Fruit fly (Drosophila melanogaster) whole organism, pupa: ENCODE results near the gene CG42238.

Source experiments
- CG10348 ChIP-seq: fragments of 200-800 bp; sonication (Bioruptor generic); IDR thresholded peaks from 2 replicates; pipeline ENCODE4 v1.3.6; 2022; ENCODE audit warnings: missing biosample characterization, missing genetic modification characterization
- CG12605 ChIP-seq: fragments of 200-800 bp; sonication (Bioruptor generic); IDR thresholded peaks from 2 replicates; pipeline ENCODE4 v1.3.6; 2022; ENCODE audit warnings: missing biosample characterization, missing genetic modification characterization
- CG14655 ChIP-seq: fragments of 200-800 bp; sonication (Bioruptor generic); optimal IDR thresholded peaks from 3 replicates; lab custom pipeline; 2017; ENCODE audit warnings: mild to moderate bottlenecking, missing biosample characterization, missing genetic modification reagents, missing genetic modification characterization
- CG15710 ChIP-seq: fragments of 200-800 bp; sonication (Bioruptor generic); optimal IDR thresholded peaks from 2 replicates; lab custom pipeline; 2018; ENCODE audit warnings: missing biosample characterization, mild to moderate bottlenecking, missing genetic modification characterization, moderate library complexity
- CG8159 ChIP-seq: fragments of 200-800 bp; sonication (Bioruptor generic); optimal IDR thresholded peaks from 3 replicates; lab custom pipeline; 2018; ENCODE audit warnings: missing biosample characterization, mild to moderate bottlenecking, missing genetic modification characterization, moderate library complexity
- D1 ChIP-seq: fragments of 200-800 bp; sonication (Bioruptor generic); optimal IDR thresholded peaks from 2 replicates; lab custom pipeline; 2018; ENCODE audit warnings: missing biosample characterization, mild to moderate bottlenecking, missing genetic modification characterization, moderate library complexity
- EcR ChIP-seq: fragments of 200-800 bp; sonication (Bioruptor generic); optimal IDR thresholded peaks from 3 replicates; lab custom pipeline; 2019; ENCODE audit warnings: missing biosample characterization, missing genetic modification characterization, mild to moderate bottlenecking, moderate library complexity, missing genetic modification reagents
- Ets98B ChIP-seq: fragments of 200-800 bp; sonication (Bioruptor generic); IDR thresholded peaks from 2 replicates; pipeline ENCODE4 v1.3.6; 2022; ENCODE audit warnings: missing biosample characterization, missing genetic modification characterization
- Pif1A ChIP-seq: fragments of 200-800 bp; sonication (Bioruptor generic); optimal IDR thresholded peaks from 3 replicates; lab custom pipeline; 2016; ENCODE audit warnings: missing biosample characterization, missing genetic modification characterization
- Pif1B ChIP-seq: fragments of 200-800 bp; sonication (Bioruptor generic); optimal IDR thresholded peaks from 3 replicates; lab custom pipeline; 2016; ENCODE audit warnings: missing biosample characterization, missing genetic modification characterization
- fd96Ca ChIP-seq: fragments of 200-800 bp; sonication (Bioruptor generic); IDR thresholded peaks from 3 replicates; pipeline ENCODE4 v1.3.6; 2022; ENCODE audit warnings: missing biosample characterization, missing genetic modification characterization
- gl ChIP-seq: fragments of 200-800 bp; sonication (Bioruptor generic); optimal IDR thresholded peaks from 2 replicates; lab custom pipeline; 2018; ENCODE audit warnings: missing biosample characterization, mild to moderate bottlenecking, missing genetic modification characterization

DNA sequence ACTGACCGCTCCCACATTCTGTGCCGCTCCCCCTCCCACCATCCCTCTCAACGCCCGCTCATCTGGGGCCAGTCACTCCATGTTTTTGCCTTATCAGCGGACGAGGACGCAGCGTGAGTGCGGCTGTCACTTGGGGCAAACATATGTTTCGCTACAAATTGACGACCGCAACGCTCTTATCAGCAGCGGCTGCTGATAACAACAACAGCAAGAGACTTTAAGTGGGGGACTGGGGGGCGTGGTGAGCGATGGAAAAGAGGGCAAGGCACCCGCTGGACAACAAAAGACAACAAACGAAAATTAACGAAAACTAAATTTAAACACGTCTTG lies 115.9 kb downstream of the CG42238 start:
- TF ChIP-seq Ets98B (no peak), Pif1B (GFP tag; lab: Kevin White, UChicago) (no peak), fd96Ca (GFP tag; lab: Robert Waterston, UW) (no peak), CG14655 (GFP tag; lab: Kevin White, UChicago) (no peak), D1 (tag; lab: Kevin White, UChicago) (no peak), EcR (GFP tag; lab: Kevin White, UChicago) (peak; percentile 96), Pif1A (GFP tag; lab: Kevin White, UChicago) (no peak), gl (peak; percentile 29), CG10348 (GFP tag; lab: Robert Waterston, UW) (no peak), CG15710 (tag; lab: Kevin White, UChicago) (no peak), CG8159 (tag; lab: Kevin White, UChicago) (no peak), CG12605 (GFP tag; lab: Robert Waterston, UW) (peak; percentile 38)
